Worm (Caenorhabditis elegans) whole organism, young adult: ENCODE results near the gene srr-6.
A peak's percentile ranks its signal among the peaks of the same experiment; 100 is the strongest.

Experiments used
- B0019.2 ChIP-seq: fragments of 200-800 bp; sonication (Bioruptor generic); conservative IDR thresholded peaks from 2 replicates; pipeline ENCODE4 v1.3.6; 2022; ENCODE audit warnings: missing genetic modification reagents, missing genetic modification characterization, missing compliant biosample characterization
- B0035.1 ChIP-seq: sonication (generic microtip); optimal IDR thresholded peaks from 2 replicates; lab custom pipeline; 2016; ENCODE audit warnings: missing genetic modification characterization, mild to moderate bottlenecking, missing compliant biosample characterization, missing genotype, missing genetic modification reagents
- B0261.1 ChIP-seq: sonication (generic microtip); optimal IDR thresholded peaks from 2 replicates; lab custom pipeline; 2016; ENCODE audit warnings: mild to moderate bottlenecking, missing genetic modification characterization, moderate library complexity, missing compliant biosample characterization
- C06A6.2 ChIP-seq: fragments of 200-800 bp; sonication (Bioruptor generic); conservative IDR thresholded peaks from 2 replicates; pipeline ENCODE4 v1.3.6; 2022; ENCODE audit warnings: missing genetic modification characterization, missing compliant biosample characterization
- F10E7.11 ChIP-seq: sonication (generic microtip); optimal IDR thresholded peaks from 2 replicates; lab custom pipeline; 2017; ENCODE audit warnings: mild to moderate bottlenecking, missing genetic modification characterization, moderate library complexity, missing compliant biosample characterization
- F33H1.4 ChIP-seq: fragments of 200-800 bp; sonication (Bioruptor generic); IDR thresholded peaks from 2 replicates; pipeline ENCODE4 v1.3.6; 2022; ENCODE audit warnings: missing genetic modification reagents, missing genetic modification characterization, missing compliant biosample characterization
- F52B5.7 ChIP-seq: sonication (generic microtip); optimal IDR thresholded peaks from 2 replicates; lab custom pipeline; 2016; ENCODE audit warnings: mild to moderate bottlenecking, missing genetic modification characterization, missing compliant biosample characterization
- F57C9.4 ChIP-seq: sonication (generic microtip); optimal IDR thresholded peaks from 2 replicates; lab custom pipeline; 2017; ENCODE audit warnings: mild to moderate bottlenecking, missing genetic modification characterization, missing compliant biosample characterization
- T07F8.4 ChIP-seq: sonication (generic microtip); optimal IDR thresholded peaks from 2 replicates; lab custom pipeline; 2016; ENCODE audit warnings: mild to moderate bottlenecking, missing genetic modification characterization, moderate library complexity, missing compliant biosample characterization
- Y56A3A.18 ChIP-seq: fragments of 200-800 bp; sonication (Bioruptor generic); IDR thresholded peaks from 2 replicates; pipeline ENCODE4 v1.3.6; 2022; ENCODE audit warnings: missing genetic modification reagents, missing genetic modification characterization, missing compliant biosample characterization
- ZK185.1 ChIP-seq: sonication (generic microtip); optimal IDR thresholded peaks from 2 replicates; lab custom pipeline; 2016; ENCODE audit warnings: mild to moderate bottlenecking, missing genetic modification characterization, missing compliant biosample characterization; ENCODE audit not compliant: poor library complexity, severe bottlenecking
- akir-1 ChIP-seq: fragments of 200-800 bp; sonication (Bioruptor generic); optimal IDR thresholded peaks from 2 replicates; lab custom pipeline; 2018; ENCODE audit warnings: mild to moderate bottlenecking, missing genetic modification characterization, moderate library complexity, missing compliant biosample characterization
- ama-1 ChIP-seq, 3 experiments: fragments of 150-350 bp in 1 of 3; sonication (generic microtip) in 2 of 3; optimal IDR thresholded peaks; 2 replicates each; lab custom pipeline; 2014 to 2018; ENCODE audit warnings: missing biosample characterization in 2 of 3, missing genetic modification characterization in 2 of 3, missing genetic modification reagents in 2 of 3
- aptf-3 ChIP-seq: fragments of 200-800 bp; sonication (Bioruptor generic); IDR thresholded peaks from 2 replicates; pipeline ENCODE4 v1.3.6; 2022; ENCODE audit warnings: missing genetic modification characterization, missing compliant biosample characterization
- athp-1 ChIP-seq: sonication (generic microtip); optimal IDR thresholded peaks from 2 replicates; lab custom pipeline; 2017; ENCODE audit warnings: mild to moderate bottlenecking, missing genetic modification characterization, missing compliant biosample characterization
- attf-5 ChIP-seq: fragments of 200-800 bp; sonication (Bioruptor generic); optimal IDR thresholded peaks from 2 replicates; lab custom pipeline; 2018; ENCODE audit warnings: mild to moderate bottlenecking, missing genetic modification characterization, missing compliant biosample characterization
- bed-1 ChIP-seq: fragments of 200-800 bp; sonication (Bioruptor generic); IDR thresholded peaks from 2 replicates; pipeline ENCODE4 v1.3.6; 2022; ENCODE audit warnings: missing genetic modification reagents, missing genetic modification characterization, missing compliant biosample characterization
- bed-2 ChIP-seq: fragments of 200-800 bp; sonication (Bioruptor generic); IDR thresholded peaks from 2 replicates; pipeline ENCODE4 v1.3.6; 2022; ENCODE audit warnings: missing genetic modification reagents, missing genetic modification characterization, missing compliant biosample characterization
- ceh-100 ChIP-seq: fragments of 200-800 bp; sonication (Bioruptor generic); IDR thresholded peaks from 2 replicates; pipeline ENCODE4 v1.3.6; 2022; ENCODE audit warnings: missing genetic modification reagents, missing genetic modification characterization, missing compliant biosample characterization
- dox-1 ChIP-seq: fragments of 200-800 bp; sonication (Bioruptor generic); IDR thresholded peaks from 2 replicates; pipeline ENCODE4 v1.3.6; 2022; ENCODE audit warnings: missing genetic modification reagents, missing genetic modification characterization, missing compliant biosample characterization
- dpff-1 ChIP-seq: sonication (generic microtip); optimal IDR thresholded peaks from 2 replicates; lab custom pipeline; 2017; ENCODE audit warnings: mild to moderate bottlenecking, missing genetic modification characterization, missing compliant biosample characterization
- egl-44 ChIP-seq: fragments of 200-800 bp; sonication (Bioruptor generic); IDR thresholded peaks from 2 replicates; pipeline ENCODE4 v1.3.6; 2022; ENCODE audit warnings: missing genetic modification reagents, missing genetic modification characterization, missing compliant biosample characterization
- ekl-4 ChIP-seq: fragments of 200-800 bp; sonication (Bioruptor generic); IDR thresholded peaks from 2 replicates; pipeline ENCODE4 v1.3.6; 2022; ENCODE audit warnings: missing genetic modification reagents, missing genetic modification characterization, missing compliant biosample characterization
- hmg-1.2 ChIP-seq: fragments of 200-800 bp; sonication (Bioruptor generic); IDR thresholded peaks from 2 replicates; pipeline ENCODE4 v1.3.6; 2022; ENCODE audit warnings: missing genetic modification reagents, missing genetic modification characterization, missing compliant biosample characterization
- let-607 ChIP-seq, 2 experiments: fragments of 200-800 bp in 1 of 2; sonication (Bioruptor generic) in 1 of 2; sonication (generic microtip) in 1 of 2; optimal IDR thresholded peaks; 2 replicates each; lab custom pipeline; 2016 to 2018; ENCODE audit warnings: mild to moderate bottlenecking in 2 of 2, missing compliant biosample characterization in 2 of 2, missing genetic modification characterization in 2 of 2, moderate library complexity in 2 of 2, missing genotype in 1 of 2
- lin-54 ChIP-seq: fragments of 200-800 bp; sonication (Bioruptor generic); optimal IDR thresholded peaks from 2 replicates; lab custom pipeline; 2018; ENCODE audit warnings: mild to moderate bottlenecking, missing genetic modification characterization, missing compliant biosample characterization
- lsl-1 ChIP-seq: fragments of 200-800 bp; sonication (Bioruptor generic); optimal IDR thresholded peaks from 2 replicates; lab custom pipeline; 2018; ENCODE audit warnings: mild to moderate bottlenecking, missing genetic modification characterization, moderate library complexity, missing compliant biosample characterization
- madf-6 ChIP-seq: fragments of 200-800 bp; sonication (Bioruptor generic); IDR thresholded peaks from 2 replicates; pipeline ENCODE4 v1.3.6; 2022; ENCODE audit warnings: missing genetic modification reagents, missing genetic modification characterization, missing compliant biosample characterization
- mcd-1 ChIP-seq: fragments of 200-800 bp; sonication (Bioruptor generic); IDR thresholded peaks from 2 replicates; pipeline ENCODE4 v1.3.6; 2022; ENCODE audit warnings: missing genetic modification reagents, missing genetic modification characterization, missing compliant biosample characterization
- nfya-2 ChIP-seq: fragments of 200-800 bp; sonication (Bioruptor generic); IDR thresholded peaks from 2 replicates; pipeline ENCODE4 v1.3.6; 2022; ENCODE audit warnings: missing genetic modification reagents, missing genetic modification characterization, missing compliant biosample characterization
- nhr-27 ChIP-seq: fragments of 200-800 bp; sonication (Bioruptor generic); optimal IDR thresholded peaks from 2 replicates; lab custom pipeline; 2018; ENCODE audit warnings: mild to moderate bottlenecking, missing genetic modification characterization, moderate library complexity, missing compliant biosample characterization
- nhr-80 ChIP-seq: sonication (generic microtip); optimal IDR thresholded peaks from 2 replicates; lab custom pipeline; 2016; ENCODE audit warnings: missing genetic modification characterization, missing compliant biosample characterization
- nhr-90 ChIP-seq: sonication (generic microtip); optimal IDR thresholded peaks from 2 replicates; lab custom pipeline; 2016; ENCODE audit warnings: missing genotype, mild to moderate bottlenecking, missing genetic modification characterization, missing compliant biosample characterization
- pbrm-1 ChIP-seq: fragments of 200-800 bp; sonication (Bioruptor generic); IDR thresholded peaks from 2 replicates; pipeline ENCODE4 v1.3.6; 2022; ENCODE audit warnings: missing genetic modification reagents, missing genetic modification characterization, missing compliant biosample characterization
- rec-8 ChIP-seq, 2 experiments: sonication (generic microtip); optimal IDR thresholded peaks; 2 replicates each; lab custom pipeline; 2016; ENCODE audit warnings: mild to moderate bottlenecking in 2 of 2, missing genetic modification characterization in 2 of 2, missing genetic modification reagents in 2 of 2, missing genotype in 2 of 2, missing biosample characterization in 1 of 2, missing compliant biosample characterization in 1 of 2, moderate library complexity in 1 of 2
- sea-2 ChIP-seq: fragments of 200-800 bp; sonication (Bioruptor generic); IDR thresholded peaks from 2 replicates; pipeline ENCODE4 v1.3.6; 2022; ENCODE audit warnings: missing genetic modification characterization, missing compliant biosample characterization
- unc-62 ChIP-seq: fragments of 150-350 bp; optimal IDR thresholded peaks from 2 replicates; lab custom pipeline; 2014; ENCODE audit warnings: missing biosample characterization, missing genetic modification reagents, missing genetic modification characterization
- xnd-1 ChIP-seq: sonication (generic microtip); optimal IDR thresholded peaks from 2 replicates; lab custom pipeline; 2016; ENCODE audit warnings: missing genotype, missing genetic modification reagents, missing genetic modification characterization, missing compliant biosample characterization
- zfh-2 ChIP-seq: fragments of 200-800 bp; sonication (Bioruptor generic); conservative IDR thresholded peaks from 2 replicates; pipeline ENCODE4 v1.3.6; 2022; ENCODE audit warnings: missing genetic modification reagents, missing genetic modification characterization, missing compliant biosample characterization
- zim-3 ChIP-seq: sonication (generic microtip); optimal IDR thresholded peaks from 2 replicates; lab custom pipeline; 2017; ENCODE audit warnings: mild to moderate bottlenecking, missing genetic modification characterization, moderate library complexity, missing compliant biosample characterization
- ztf-22 ChIP-seq: fragments of 200-800 bp; sonication (Bioruptor generic); optimal IDR thresholded peaks from 2 replicates; lab custom pipeline; 2018; ENCODE audit warnings: mild to moderate bottlenecking, missing genetic modification characterization, moderate library complexity, missing compliant biosample characterization

Gene srr-6

ce11 chrV:4980873-4981272 is 31.7 kb upstream of the srr-6 start, which contains the start of gene srsx-12:
Gene srsx-12 (minus strand): TSS chrV:4980973.
- TF ChIP-seq dpff-1: no peak
- TF ChIP-seq akir-1: no peak
- TF ChIP-seq B0019.2: no peak
- TF ChIP-seq nhr-90: no peak
- TF ChIP-seq zfh-2 (GFP tag; lab: Robert Waterston, UW): no peak

- no peak for TF ChIP-seq ekl-4 (GFP tag; lab: Robert Waterston, UW)
- TF ChIP-seq nfya-2 (GFP tag; lab: Robert Waterston, UW): no peak
- TF ChIP-seq ZK185.1 (tag; lab: Kevin White, UChicago): no peak
- TF ChIP-seq F57C9.4 (tag; lab: Kevin White, UChicago): no peak
- no peak for TF ChIP-seq zfh-2 (GFP tag; lab: Robert Waterston, UW)
- TF ChIP-seq, all 124 proteins: peak for 0
These were observed 29.5 kb upstream of the srr-6 start, which contains the start of gene srsx-13 for ce11 chrV:4983091-4983490. Gene srsx-13 (minus strand): TSS chrV:4983191.

ce11 chrV:4987097-4987496 is 25.5 kb upstream of the srr-6 start, which contains the start of gene ncx-8:
Gene ncx-8 (minus strand): TSS chrV:4987197.
- no peak for TF ChIP-seq madf-6 (GFP tag; lab: Robert Waterston, UW)
- TF ChIP-seq F33H1.4 (GFP tag; lab: Robert Waterston, UW): no peak
- TF ChIP-seq sea-2 (GFP tag; lab: Robert Waterston, UW): no peak
- TF ChIP-seq rec-8 (tag; optimal IDR thresholded peaks at IDR 0.05; lab: Kevin White, UChicago): no peak
- no peak for TF ChIP-seq F10E7.11 (tag; lab: Kevin White, UChicago)
- TF ChIP-seq akir-1: no peak
- TF ChIP-seq attf-5 (GFP tag; lab: Kevin White, UChicago): no peak
- no peak for TF ChIP-seq nhr-90
- no peak for TF ChIP-seq ama-1 (optimal IDR thresholded peaks at IDR 0.05; lab: Kevin White, UChicago)
- no peak for TF ChIP-seq ama-1 (GFP tag; optimal IDR thresholded peaks at IDR 0.05; lab: Kevin White, UChicago)
- no peak for TF ChIP-seq let-607 (tag; optimal IDR thresholded peaks at IDR 0.05; lab: Kevin White, UChicago)
- TF ChIP-seq lin-54 (GFP tag; lab: Kevin White, UChicago): no peak
- no peak for TF ChIP-seq aptf-3 (GFP tag; lab: Robert Waterston, UW)
- no peak for TF ChIP-seq dox-1 (GFP tag; lab: Robert Waterston, UW)
- TF ChIP-seq egl-44 (GFP tag; lab: Robert Waterston, UW): no peak

ce11 chrV:4995155-4995554 is 17.4 kb upstream of the srr-6 start, which contains the start of gene ncx-9:
Gene ncx-9 (minus strand): TSS chrV:4995255.
- TF ChIP-seq mcd-1 (no peak), bed-1 (no peak), rec-8 (tag; optimal IDR thresholded peaks at IDR 0.05; lab: Kevin White, UChicago) (no peak), ztf-22 (GFP tag; lab: Kevin White, UChicago) (no peak), zim-3 (tag; lab: Kevin White, UChicago) (no peak), bed-2 (GFP tag; lab: Robert Waterston, UW) (no peak), pbrm-1 (no peak)
- TF ChIP-seq, all 124 proteins: peak for 0

- TF ChIP-seq nhr-80 (peak; percentile 31), athp-1 (no peak), rec-8 (tag; optimal IDR thresholded peaks at IDR 0.05; lab: Kevin White, UChicago) (no peak)
These were observed 12.2 kb upstream of the srr-6 start, which contains the start of gene ugt-7 for ce11 chrV:5000406-5000805. Gene ugt-7 (minus strand): TSS chrV:5000566.

ce11 chrV:5001386-5001785 is 11.2 kb upstream of the srr-6 start, which contains the start of gene srr-8:
Gene srr-8 (plus strand): TSS chrV:5001686.
- TF ChIP-seq T07F8.4 (tag; lab: Kevin White, UChicago) (no peak), unc-62 (GFP tag; lab: Kevin White, UChicago) (no peak), B0035.1 (no peak), B0261.1 (tag; lab: Kevin White, UChicago) (no peak), nhr-27 (tag; lab: Kevin White, UChicago) (no peak), Y56A3A.18 (GFP tag; lab: Robert Waterston, UW) (no peak), F52B5.7 (tag; lab: Kevin White, UChicago) (no peak), hmg-1.2 (no peak), C06A6.2 (GFP tag; lab: Robert Waterston, UW) (no peak), ceh-100 (GFP tag; lab: Robert Waterston, UW) (no peak), xnd-1 (tag; lab: Kevin White, UChicago) (no peak), zfh-2 (GFP tag; lab: Robert Waterston, UW) (no peak), lsl-1 (GFP tag; lab: Kevin White, UChicago) (no peak)
